Worm (Caenorhabditis elegans) whole organism, young adult: Measurements from ENCODE around the gene F01D5.8.

Source experiments
- B0035.1 ChIP-seq: sonication (generic microtip); optimal IDR thresholded peaks from 2 replicates; lab custom pipeline; 2016; ENCODE audit warnings: missing genetic modification characterization, mild to moderate bottlenecking, missing compliant biosample characterization, missing genotype, missing genetic modification reagents
- F10E7.11 ChIP-seq: sonication (generic microtip); optimal IDR thresholded peaks from 2 replicates; lab custom pipeline; 2017; ENCODE audit warnings: mild to moderate bottlenecking, missing genetic modification characterization, moderate library complexity, missing compliant biosample characterization
- F23B12.7 ChIP-seq: sonication (generic microtip); optimal IDR thresholded peaks from 2 replicates; lab custom pipeline; 2017; ENCODE audit warnings: missing genetic modification characterization, mild to moderate bottlenecking, missing compliant biosample characterization, antibody characterized with exemption, moderate library complexity; ENCODE audit not compliant: insufficient read depth
- F37B4.10 ChIP-seq: fragments of 200-800 bp; sonication (Bioruptor generic); IDR thresholded peaks from 2 replicates; pipeline ENCODE4 v1.3.6; 2022; ENCODE audit warnings: missing genetic modification characterization, missing compliant biosample characterization
- F57C9.4 ChIP-seq: sonication (generic microtip); optimal IDR thresholded peaks from 2 replicates; lab custom pipeline; 2017; ENCODE audit warnings: mild to moderate bottlenecking, missing genetic modification characterization, missing compliant biosample characterization
- K11D2.4 ChIP-seq: fragments of 200-800 bp; sonication (Bioruptor generic); IDR thresholded peaks from 2 replicates; pipeline ENCODE4 v1.3.6; 2022; ENCODE audit warnings: missing genetic modification reagents, missing genetic modification characterization, missing compliant biosample characterization
- K12H6.12 ChIP-seq: fragments of 200-800 bp; sonication (Bioruptor generic); optimal IDR thresholded peaks from 2 replicates; lab custom pipeline; 2018; ENCODE audit warnings: mild to moderate bottlenecking, missing genetic modification characterization, missing compliant biosample characterization
- T07F8.4 ChIP-seq: sonication (generic microtip); optimal IDR thresholded peaks from 2 replicates; lab custom pipeline; 2016; ENCODE audit warnings: mild to moderate bottlenecking, missing genetic modification characterization, moderate library complexity, missing compliant biosample characterization
- T26A5.8 ChIP-seq: sonication (generic microtip); optimal IDR thresholded peaks from 2 replicates; lab custom pipeline; 2016; ENCODE audit warnings: missing genetic modification characterization, missing compliant biosample characterization
- Y95B8A.8 ChIP-seq: fragments of 200-800 bp; sonication (Bioruptor generic); IDR thresholded peaks from 2 replicates; pipeline ENCODE4 v1.3.6; 2022; ENCODE audit warnings: missing genetic modification reagents, missing genetic modification characterization, missing compliant biosample characterization
- bed-1 ChIP-seq: fragments of 200-800 bp; sonication (Bioruptor generic); IDR thresholded peaks from 2 replicates; pipeline ENCODE4 v1.3.6; 2022; ENCODE audit warnings: missing genetic modification reagents, missing genetic modification characterization, missing compliant biosample characterization
- cebp-2 ChIP-seq: fragments of 200-800 bp; sonication (Bioruptor generic); IDR thresholded peaks from 2 replicates; pipeline ENCODE4 v1.3.6; 2022; ENCODE audit warnings: missing genetic modification characterization, missing compliant biosample characterization
- die-1 ChIP-seq: sonication (generic microtip); optimal IDR thresholded peaks from 2 replicates; lab custom pipeline; 2016; ENCODE audit warnings: missing genotype, mild to moderate bottlenecking, missing genetic modification characterization, missing compliant biosample characterization
- dox-1 ChIP-seq: fragments of 200-800 bp; sonication (Bioruptor generic); IDR thresholded peaks from 2 replicates; pipeline ENCODE4 v1.3.6; 2022; ENCODE audit warnings: missing genetic modification reagents, missing genetic modification characterization, missing compliant biosample characterization
- egl-44 ChIP-seq: fragments of 200-800 bp; sonication (Bioruptor generic); IDR thresholded peaks from 2 replicates; pipeline ENCODE4 v1.3.6; 2022; ENCODE audit warnings: missing genetic modification reagents, missing genetic modification characterization, missing compliant biosample characterization
- ekl-4 ChIP-seq: fragments of 200-800 bp; sonication (Bioruptor generic); IDR thresholded peaks from 2 replicates; pipeline ENCODE4 v1.3.6; 2022; ENCODE audit warnings: missing genetic modification reagents, missing genetic modification characterization, missing compliant biosample characterization
- ets-4 ChIP-seq: fragments of 200-800 bp; sonication (Bioruptor generic); optimal IDR thresholded peaks from 2 replicates; lab custom pipeline; 2018; ENCODE audit warnings: mild to moderate bottlenecking, missing genetic modification characterization, missing compliant biosample characterization
- fkh-3 ChIP-seq: sonication (generic microtip); optimal IDR thresholded peaks from 2 replicates; lab custom pipeline; 2016; ENCODE audit warnings: mild to moderate bottlenecking, missing genetic modification characterization, missing compliant biosample characterization
- hlh-12 ChIP-seq: sonication (generic microtip); optimal IDR thresholded peaks from 2 replicates; lab custom pipeline; 2016; ENCODE audit warnings: missing genetic modification characterization, missing compliant biosample characterization
- hlh-26 ChIP-seq: fragments of 200-800 bp; sonication (Bioruptor generic); conservative IDR thresholded peaks from 2 replicates; pipeline ENCODE4 v1.3.6; 2022; ENCODE audit warnings: missing genetic modification reagents, missing genetic modification characterization, missing compliant biosample characterization
- hmg-20 ChIP-seq: fragments of 200-800 bp; sonication (Bioruptor generic); IDR thresholded peaks from 2 replicates; pipeline ENCODE4 v1.3.6; 2022; ENCODE audit warnings: missing genetic modification reagents, missing genetic modification characterization, missing compliant biosample characterization
- hrde-1 ChIP-seq: sonication (generic microtip); optimal IDR thresholded peaks from 2 replicates; lab custom pipeline; 2016; ENCODE audit warnings: missing genetic modification characterization, mild to moderate bottlenecking, missing compliant biosample characterization, moderate library complexity, missing genotype, missing genetic modification reagents, borderline replicate concordance
- lsl-1 ChIP-seq: fragments of 200-800 bp; sonication (Bioruptor generic); optimal IDR thresholded peaks from 2 replicates; lab custom pipeline; 2018; ENCODE audit warnings: mild to moderate bottlenecking, missing genetic modification characterization, moderate library complexity, missing compliant biosample characterization
- madf-6 ChIP-seq: fragments of 200-800 bp; sonication (Bioruptor generic); IDR thresholded peaks from 2 replicates; pipeline ENCODE4 v1.3.6; 2022; ENCODE audit warnings: missing genetic modification reagents, missing genetic modification characterization, missing compliant biosample characterization
- madf-8 ChIP-seq: fragments of 200-800 bp; sonication (Bioruptor generic); conservative IDR thresholded peaks from 2 replicates; pipeline ENCODE4 v1.3.6; 2022; ENCODE audit warnings: missing genetic modification reagents, missing genetic modification characterization, missing compliant biosample characterization
- mcd-1 ChIP-seq: fragments of 200-800 bp; sonication (Bioruptor generic); IDR thresholded peaks from 2 replicates; pipeline ENCODE4 v1.3.6; 2022; ENCODE audit warnings: missing genetic modification reagents, missing genetic modification characterization, missing compliant biosample characterization
- mes-4 ChIP-seq: sonication (generic microtip); optimal IDR thresholded peaks from 2 replicates; lab custom pipeline; 2016; ENCODE audit warnings: missing genotype, missing genetic modification characterization, missing compliant biosample characterization
- nfya-1 ChIP-seq: sonication (generic microtip); optimal IDR thresholded peaks from 2 replicates; lab custom pipeline; 2017; ENCODE audit warnings: antibody characterized with exemption, missing compliant biosample characterization, missing genetic modification characterization, borderline replicate concordance; ENCODE audit not compliant: insufficient read depth
- nfya-2 ChIP-seq: fragments of 200-800 bp; sonication (Bioruptor generic); IDR thresholded peaks from 2 replicates; pipeline ENCODE4 v1.3.6; 2022; ENCODE audit warnings: missing genetic modification reagents, missing genetic modification characterization, missing compliant biosample characterization
- nhr-27 ChIP-seq: fragments of 200-800 bp; sonication (Bioruptor generic); optimal IDR thresholded peaks from 2 replicates; lab custom pipeline; 2018; ENCODE audit warnings: mild to moderate bottlenecking, missing genetic modification characterization, moderate library complexity, missing compliant biosample characterization
- nhr-90 ChIP-seq: sonication (generic microtip); optimal IDR thresholded peaks from 2 replicates; lab custom pipeline; 2016; ENCODE audit warnings: missing genotype, mild to moderate bottlenecking, missing genetic modification characterization, missing compliant biosample characterization
- pbrm-1 ChIP-seq: fragments of 200-800 bp; sonication (Bioruptor generic); IDR thresholded peaks from 2 replicates; pipeline ENCODE4 v1.3.6; 2022; ENCODE audit warnings: missing genetic modification reagents, missing genetic modification characterization, missing compliant biosample characterization
- pha-4 ChIP-seq: fragments of 150-350 bp; sonication (generic microtip); optimal IDR thresholded peaks from 2 replicates; lab custom pipeline; 2014; ENCODE audit warnings: missing biosample characterization, missing genetic modification reagents, missing genetic modification characterization
- snpc-1.3 ChIP-seq: sonication (generic microtip); optimal IDR thresholded peaks from 2 replicates; lab custom pipeline; 2017; ENCODE audit warnings: missing genetic modification characterization, mild to moderate bottlenecking, missing compliant biosample characterization, antibody characterized with exemption, moderate library complexity, missing genotype, missing genetic modification reagents; ENCODE audit not compliant: insufficient read depth
- somi-1 ChIP-seq: fragments of 200-800 bp; sonication (Bioruptor generic); optimal IDR thresholded peaks from 2 replicates; lab custom pipeline; 2018; ENCODE audit warnings: mild to moderate bottlenecking, missing genetic modification characterization, missing compliant biosample characterization
- tbp1 ChIP-seq: fragments of 200-800 bp; sonication (Bioruptor generic); optimal IDR thresholded peaks from 2 replicates; lab custom pipeline; 2018; ENCODE audit warnings: mild to moderate bottlenecking, missing genetic modification characterization, missing compliant biosample characterization
- tlf-1 ChIP-seq: fragments of 200-800 bp; sonication (Bioruptor generic); optimal IDR thresholded peaks from 2 replicates; lab custom pipeline; 2018; ENCODE audit warnings: mild to moderate bottlenecking, missing genetic modification characterization, missing compliant biosample characterization
- unc-130 ChIP-seq: sonication (generic microtip); optimal IDR thresholded peaks from 2 replicates; lab custom pipeline; 2016; ENCODE audit warnings: missing genetic modification reagents, missing genetic modification characterization, missing compliant biosample characterization
- ztf-18 ChIP-seq: sonication (generic microtip); optimal IDR thresholded peaks from 2 replicates; lab custom pipeline; 2016; ENCODE audit warnings: missing genotype, mild to moderate bottlenecking, missing genetic modification characterization, missing compliant biosample characterization
- ztf-28 ChIP-seq: fragments of 200-800 bp; sonication (Bioruptor generic); IDR thresholded peaks from 2 replicates; pipeline ENCODE4 v1.3.6; 2022; ENCODE audit warnings: missing genetic modification reagents, missing genetic modification characterization, missing compliant biosample characterization

The F01D5.8 gene

ce11 chrII:14018192-14018591 is 7.7 kb downstream of the F01D5.8 start (continued):
- TF ChIP-seq pha-4 = peak; percentile 18
- TF ChIP-seq somi-1 (GFP tag; lab: Kevin White, UChicago) = peak; percentile 23
- peak; percentile 91 for TF ChIP-seq madf-6 (GFP tag; lab: Robert Waterston, UW)
- TF ChIP-seq mcd-1 = peak; percentile 92
- no peak for TF ChIP-seq die-1 (tag; lab: Kevin White, UChicago)
- peak; percentile 31 for TF ChIP-seq K12H6.12 (tag; lab: Kevin White, UChicago)
- no peak for TF ChIP-seq egl-44 (GFP tag; lab: Robert Waterston, UW)
- peak; percentile 83 for TF ChIP-seq tbp1 (GFP tag; lab: Kevin White, UChicago)
- TF ChIP-seq ets-4 (GFP tag; lab: Kevin White, UChicago) = peak; percentile 0
- peak; percentile 69 for TF ChIP-seq mes-4 (tag; lab: Kevin White, UChicago)
- peak; percentile 39 for TF ChIP-seq T07F8.4 (tag; lab: Kevin White, UChicago)
- peak; percentile 74; the same call in 1 of the 2 replicates for TF ChIP-seq K11D2.4 (GFP tag; lab: Robert Waterston, UW)
- peak; percentile 70 for TF ChIP-seq nhr-27 (tag; lab: Kevin White, UChicago)
- peak; percentile 81 for TF ChIP-seq F23B12.7 (tag; lab: Kevin White, UChicago)
- peak; percentile 32 for TF ChIP-seq F57C9.4 (tag; lab: Kevin White, UChicago)
- TF ChIP-seq F10E7.11 (tag; lab: Kevin White, UChicago) = peak; percentile 40
- peak; percentile 74 for TF ChIP-seq hmg-20 (GFP tag; lab: Robert Waterston, UW)
- peak; percentile 78 for TF ChIP-seq T26A5.8 (tag; lab: Kevin White, UChicago)
- TF ChIP-seq nfya-1 (tag; lab: Kevin White, UChicago) = no peak
- TF ChIP-seq hrde-1 = peak; percentile 42
- no peak for TF ChIP-seq F37B4.10 (GFP tag; lab: Robert Waterston, UW)
- peak; percentile 37 for TF ChIP-seq B0035.1 (tag; lab: Kevin White, UChicago)
- TF ChIP-seq ztf-28 (GFP tag; lab: Robert Waterston, UW) = no peak
- TF ChIP-seq ekl-4 (GFP tag; lab: Robert Waterston, UW) = peak; percentile 87
- peak; percentile 97 for TF ChIP-seq snpc-1.3 (tag; lab: Kevin White, UChicago)
- no peak for TF ChIP-seq bed-1 (GFP tag; lab: Robert Waterston, UW)
- peak; percentile 95 for TF ChIP-seq dox-1
- peak; percentile 5 for TF ChIP-seq hlh-12
- peak; percentile 28 for TF ChIP-seq fkh-3
- peak; percentile 74 for TF ChIP-seq ztf-18 (tag; lab: Kevin White, UChicago)

ce11 chrII:14018887-14019286 is 8.4 kb downstream of the F01D5.8 start:
- TF ChIP-seq nfya-2 (GFP tag; lab: Robert Waterston, UW) (no peak), madf-8 (GFP tag; lab: Robert Waterston, UW) (no peak), lsl-1 (GFP tag; lab: Kevin White, UChicago) (no peak), pbrm-1 (no peak), Y95B8A.8 (no peak), unc-130 (GFP tag; lab: Kevin White, UChicago) (no peak), snpc-1.3 (tag; lab: Kevin White, UChicago) (no peak), tlf-1 (GFP tag; lab: Kevin White, UChicago) (no peak), hlh-26 (no peak), nhr-90 (tag; lab: Kevin White, UChicago) (no peak), cebp-2 (GFP tag; lab: Robert Waterston, UW) (no peak)
